Worm (Caenorhabditis elegans) whole organism, L4/young adult: ENCODE measurements around the gene Y39A1A.24.

Experiments
- W03F9.2 ChIP-seq: fragments of 150-350 bp; optimal IDR thresholded peaks from 2 replicates; lab custom pipeline; 2014; ENCODE audit warnings: missing biosample characterization, missing genetic modification characterization
- dao-5 ChIP-seq: sonication (generic microtip); optimal IDR thresholded peaks from 2 replicates; lab custom pipeline; 2016; ENCODE audit warnings: missing genotype, missing genetic modification characterization, moderate library complexity, missing compliant biosample characterization
- him-1 ChIP-seq: sonication (generic microtip); optimal IDR thresholded peaks from 2 replicates; lab custom pipeline; 2016; ENCODE audit warnings: missing genotype, missing genetic modification reagents, missing genetic modification characterization, missing compliant biosample characterization

The Y39A1A.24 gene

DNA sequence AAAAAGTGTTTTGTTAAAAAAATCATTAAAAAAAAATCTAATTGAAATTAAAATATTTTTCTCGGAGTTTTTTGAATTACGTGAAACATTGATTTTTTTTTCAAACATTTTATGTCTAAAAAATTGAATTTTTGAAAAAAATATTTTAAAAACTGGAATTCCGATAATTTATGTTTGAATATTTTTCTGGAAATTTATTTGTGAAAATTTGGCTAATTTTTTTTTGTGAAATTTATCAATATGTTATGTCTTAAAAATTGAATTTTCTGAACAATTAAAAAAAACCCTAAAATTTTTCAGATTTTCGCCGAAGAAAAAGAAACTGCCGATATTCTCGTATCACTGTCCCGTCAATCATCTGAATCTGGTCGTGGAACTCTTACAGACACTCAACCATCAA lies at the start of gene Y39A1A.24:
TSS of gene Y39A1A.24 (plus strand) at position 301 of the 400 bp plus-strand sequence.
- no peak for TF ChIP-seq W03F9.2 (tag; lab: Kevin White, UChicago)
- no peak for TF ChIP-seq dao-5 (tag; lab: Kevin White, UChicago)
- TF ChIP-seq him-1, result no peak

DNA sequence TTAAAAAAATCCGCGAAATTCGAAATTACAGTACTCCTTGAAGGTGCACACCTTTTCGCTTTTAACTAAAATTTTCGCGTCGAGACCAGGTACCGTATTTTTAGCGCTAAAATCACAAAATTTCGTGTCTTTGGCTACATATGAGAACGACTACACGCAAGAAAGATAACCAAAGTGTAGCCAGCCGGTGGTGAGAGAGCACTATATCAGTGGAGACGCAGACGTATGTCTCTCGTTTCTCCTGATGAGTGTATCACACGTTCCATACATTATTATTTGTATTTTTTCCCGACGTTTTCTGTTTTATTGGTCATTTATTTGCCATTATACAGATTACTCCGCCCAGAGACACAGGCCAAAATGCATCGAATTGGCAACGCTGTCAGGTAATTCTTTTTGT lies 46.5 kb upstream of the Y39A1A.24 start, which contains the start of gene acdh-11:
TSS of gene acdh-11 (plus strand) at position 333 of the 400 bp plus-strand sequence.
- TF ChIP-seq him-1, result no peak
- no peak for TF ChIP-seq W03F9.2 (tag; lab: Kevin White, UChicago)
- TF ChIP-seq dao-5 (tag; lab: Kevin White, UChicago), result no peak

DNA sequence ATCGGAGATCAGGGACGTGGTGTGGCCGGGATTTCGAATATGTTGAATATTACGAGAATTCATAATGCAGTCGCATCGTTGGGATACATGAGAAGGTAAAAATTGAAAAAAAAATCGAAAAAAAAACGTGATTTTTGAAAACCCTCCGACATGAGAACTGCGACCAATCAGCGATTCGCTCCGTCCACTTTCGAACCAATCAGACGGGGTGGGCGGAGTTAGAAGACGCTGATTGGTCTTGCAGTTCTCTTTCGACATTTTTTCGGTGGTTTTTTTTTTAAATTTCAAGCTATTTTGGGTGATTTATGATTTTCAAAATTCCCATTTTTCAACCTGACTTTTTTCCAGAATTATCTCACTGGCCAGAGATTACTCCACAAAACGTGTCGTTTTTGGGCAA lies 43.2 kb upstream of the Y39A1A.24 start:
- TF ChIP-seq dao-5 (tag; lab: Kevin White, UChicago) (no peak), him-1 (no peak), W03F9.2 (tag; lab: Kevin White, UChicago) (no peak)

DNA sequence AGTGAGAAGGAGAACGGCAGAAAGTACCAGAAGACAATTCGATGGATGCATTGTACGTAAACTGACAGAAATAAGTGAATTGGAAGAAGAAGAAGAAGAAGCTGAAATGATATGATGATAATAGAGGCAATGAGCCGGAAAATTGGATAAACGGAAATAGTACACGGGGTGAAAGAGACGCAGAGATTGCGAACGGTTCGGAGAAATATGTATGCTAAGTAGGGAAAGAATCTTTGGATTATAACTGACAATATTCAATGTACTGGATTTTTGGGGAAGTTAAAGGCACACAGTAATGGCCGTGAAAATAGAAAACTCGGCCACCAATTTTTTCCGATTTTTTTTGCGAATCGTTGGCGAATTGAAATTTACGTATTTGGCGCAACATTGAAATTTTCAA lies 37.1 kb upstream of the Y39A1A.24 start, which contains the start of gene Y45F3A.4:
TSS of gene Y45F3A.4 (minus strand) at position 101 of the 400 bp plus-strand sequence.
- TF ChIP-seq dao-5 (tag; lab: Kevin White, UChicago) (no peak), him-1 (no peak), W03F9.2 (tag; lab: Kevin White, UChicago) (no peak)

DNA sequence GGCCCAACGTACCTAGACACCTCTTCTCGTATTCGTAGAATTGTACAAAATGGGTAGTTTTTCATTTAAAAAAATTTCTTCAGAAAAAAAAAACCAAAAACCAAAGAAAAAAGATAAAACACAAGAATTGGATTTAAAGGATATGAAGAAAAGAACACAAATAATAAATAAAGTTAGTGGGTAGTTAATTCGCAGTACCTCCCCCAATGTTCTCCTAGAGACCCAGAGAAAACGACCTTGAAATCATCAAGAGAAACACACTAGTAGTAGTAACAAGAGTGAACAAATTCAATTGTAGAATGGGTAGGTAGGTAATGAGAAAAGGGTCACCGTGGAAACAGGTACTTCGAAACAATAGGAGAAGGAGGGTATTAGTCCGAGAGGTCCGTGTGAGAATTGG lies 34.7 kb upstream of the Y39A1A.24 start:
- TF ChIP-seq W03F9.2 (tag; lab: Kevin White, UChicago), result no peak
- no peak for TF ChIP-seq him-1
- no peak for TF ChIP-seq dao-5 (tag; lab: Kevin White, UChicago)

DNA sequence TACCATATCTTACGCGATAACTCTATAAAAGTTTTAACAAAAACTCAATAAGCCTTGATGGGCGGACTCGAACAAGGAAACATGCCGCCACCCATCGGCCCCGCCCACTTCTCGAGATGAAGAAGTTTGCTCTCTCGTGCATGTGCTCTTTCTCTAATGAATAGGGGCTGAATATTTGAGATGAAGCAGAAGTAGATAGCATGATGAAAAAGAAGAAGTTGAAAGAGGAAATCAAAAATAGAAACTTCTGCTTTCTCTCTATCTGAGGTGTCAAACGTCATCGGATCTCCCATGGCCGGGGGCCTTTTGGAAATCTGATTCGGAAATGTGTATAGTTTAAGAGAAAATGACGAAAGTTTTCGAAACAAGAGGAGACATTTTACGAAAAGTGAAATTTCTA lies 33.6 kb upstream of the Y39A1A.24 start:
- no peak for TF ChIP-seq him-1
- no peak for TF ChIP-seq W03F9.2 (tag; lab: Kevin White, UChicago)
- no peak for TF ChIP-seq dao-5 (tag; lab: Kevin White, UChicago)

DNA sequence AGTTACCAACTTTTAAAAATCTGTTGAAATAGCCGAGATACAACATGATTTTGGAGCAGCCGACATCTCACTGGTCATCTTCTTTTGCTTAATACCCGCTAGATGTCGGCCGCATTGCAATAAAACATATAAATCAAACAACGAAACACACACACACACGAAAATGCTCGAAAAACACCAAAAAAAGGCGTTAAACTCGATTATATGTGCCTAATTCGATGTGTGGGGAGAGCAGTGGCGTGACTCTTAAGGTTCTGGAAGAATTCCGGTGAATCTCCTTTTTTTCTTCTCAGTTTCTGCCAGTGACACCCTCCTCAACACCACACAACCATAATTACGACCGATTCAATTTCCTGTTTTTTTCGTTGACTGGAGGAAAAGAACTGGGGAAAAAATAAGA lies 32.2 kb upstream of the Y39A1A.24 start:
- TF ChIP-seq W03F9.2 (tag; lab: Kevin White, UChicago) (no peak), him-1 (no peak), dao-5 (tag; lab: Kevin White, UChicago) (no peak)

DNA sequence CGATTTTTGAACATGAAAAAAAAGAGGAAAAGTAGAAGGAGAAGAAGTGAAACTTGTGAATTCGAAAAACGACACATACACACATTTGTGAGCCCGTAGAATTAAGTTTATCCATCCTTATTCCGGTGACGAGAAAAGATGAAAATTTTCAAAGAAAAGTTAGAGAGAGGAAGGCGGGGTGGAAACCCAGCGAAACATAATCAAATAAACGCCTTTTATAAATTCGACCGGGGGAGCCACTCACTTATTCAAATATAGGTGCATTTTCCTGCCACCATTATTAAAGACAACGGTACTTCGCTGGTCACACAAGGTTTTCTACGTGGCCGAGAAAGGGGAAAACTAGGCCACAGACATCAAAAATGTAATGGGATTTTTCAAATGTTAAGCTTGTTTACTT lies 28.9 kb upstream of the Y39A1A.24 start:
- TF ChIP-seq dao-5 (tag; lab: Kevin White, UChicago) (no peak), W03F9.2 (tag; lab: Kevin White, UChicago) (no peak), him-1 (no peak)

DNA sequence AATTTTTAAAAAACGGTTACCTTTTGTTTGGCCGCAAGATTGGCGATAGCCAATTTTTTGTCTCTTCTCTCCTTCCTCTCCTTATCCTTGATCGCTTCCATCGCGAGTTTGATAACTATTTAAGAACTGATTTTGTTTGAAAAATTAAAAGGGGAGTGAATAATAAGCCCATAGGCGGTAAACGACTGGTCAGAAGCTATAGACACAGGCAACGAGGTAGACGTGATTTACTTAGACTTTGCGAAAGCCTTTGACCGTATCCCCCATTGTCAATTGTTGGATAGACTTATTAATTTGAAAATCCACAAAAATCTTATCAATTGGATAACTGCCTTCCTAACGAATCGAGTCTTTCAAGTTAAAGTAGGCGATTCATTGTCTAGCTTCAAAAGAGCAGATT lies 26.2 kb upstream of the Y39A1A.24 start, which contains the start of gene Y45F3A.5:
TSS of gene Y45F3A.5 (minus strand) at position 101 of the 400 bp plus-strand sequence.
- TF ChIP-seq him-1 (no peak), W03F9.2 (tag; lab: Kevin White, UChicago) (no peak), dao-5 (tag; lab: Kevin White, UChicago) (no peak)

DNA sequence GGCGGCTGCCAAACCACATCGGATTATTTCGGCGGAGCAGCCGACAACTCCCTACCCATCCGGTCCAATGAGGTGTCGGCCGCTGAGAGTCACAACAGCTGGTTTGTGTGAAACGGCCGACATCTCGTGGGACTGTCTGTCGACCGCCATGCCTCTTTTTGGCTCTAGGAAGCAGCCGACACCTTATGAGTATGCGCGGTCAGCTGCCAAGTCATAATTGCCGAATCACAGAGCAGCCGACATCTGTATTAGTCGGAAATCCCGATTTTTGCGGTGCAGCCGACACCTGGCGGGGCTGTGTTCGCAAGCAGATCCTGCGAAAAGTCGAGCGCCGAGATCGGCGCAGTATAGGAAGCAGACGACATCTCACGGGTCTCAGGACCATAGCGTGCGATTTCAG lies 20.4 kb upstream of the Y39A1A.24 start:
- no peak for TF ChIP-seq W03F9.2 (tag; lab: Kevin White, UChicago)

DNA sequence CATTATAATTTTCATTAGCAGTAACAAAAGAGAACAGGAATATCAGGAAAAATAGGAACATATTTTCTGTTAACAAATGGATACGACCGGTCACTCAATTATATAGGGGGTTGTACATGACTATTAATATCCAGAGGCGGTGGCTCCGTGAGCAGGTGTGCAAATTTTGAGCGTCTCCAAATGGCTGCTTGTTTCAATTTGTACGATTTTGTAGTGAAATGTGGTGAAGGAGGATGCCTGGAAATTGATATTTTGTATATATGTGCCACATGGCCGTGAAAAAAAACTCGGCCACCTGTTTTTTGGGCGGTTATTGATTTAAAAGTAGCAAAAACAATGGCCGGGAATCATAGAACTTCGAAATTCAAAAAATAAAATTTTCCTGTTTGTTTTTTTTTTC lies 19.7 kb upstream of the Y39A1A.24 start, which contains the start of gene Y45F3A.8:
TSS of gene Y45F3A.8 (minus strand) at position 101 of the 400 bp plus-strand sequence.
- TF ChIP-seq W03F9.2 (tag; lab: Kevin White, UChicago), result no peak
- TF ChIP-seq him-1, result no peak
- no peak for TF ChIP-seq dao-5 (tag; lab: Kevin White, UChicago)

DNA sequence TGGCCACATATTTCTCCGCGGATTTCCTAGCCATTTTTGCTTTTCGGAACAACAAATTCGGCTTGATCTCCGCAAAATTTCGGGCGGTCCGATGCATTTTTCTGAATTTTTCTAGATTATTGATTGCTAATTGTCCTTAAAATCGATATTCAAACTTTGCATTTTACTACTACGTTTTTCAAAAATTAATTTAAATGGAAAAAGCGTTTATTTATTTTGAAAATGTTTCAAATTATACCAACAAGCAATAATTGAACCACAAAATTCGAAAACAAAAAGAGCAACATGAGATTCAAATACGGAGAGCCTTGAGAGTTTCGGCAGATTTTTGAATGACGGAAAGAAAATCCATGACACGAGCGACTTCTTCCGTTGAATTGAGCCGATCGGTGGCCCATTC lies 17.4 kb upstream of the Y39A1A.24 start, which contains the start of gene Y45F3A.9:
TSS of gene Y45F3A.9 (minus strand) at position 101 of the 400 bp plus-strand sequence.
- no peak for TF ChIP-seq W03F9.2 (tag; lab: Kevin White, UChicago)
- TF ChIP-seq dao-5 (tag; lab: Kevin White, UChicago), result no peak
- no peak for TF ChIP-seq him-1

DNA sequence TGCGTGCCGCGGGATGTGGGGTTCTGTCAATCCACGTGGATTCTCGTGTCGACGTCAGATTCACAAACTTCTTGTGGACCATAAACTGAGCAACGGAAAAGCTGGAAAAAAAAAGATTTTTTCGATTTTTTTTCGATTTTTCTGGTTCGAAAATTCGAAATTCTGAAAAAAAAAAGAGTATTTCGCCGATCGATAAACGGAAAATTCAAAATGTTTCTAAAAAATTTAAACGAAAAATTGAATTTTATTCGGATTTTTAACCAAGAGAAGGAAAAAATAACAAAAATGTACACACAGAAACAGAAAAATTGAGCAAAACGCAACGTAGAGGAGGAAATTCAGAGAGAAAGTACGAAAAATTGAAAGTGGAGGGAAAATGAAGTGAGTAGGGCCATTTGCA lies 16.0 kb upstream of the Y39A1A.24 start, which contains the start of gene Y39A1A.3:
TSS of gene Y39A1A.3 (minus strand) at position 101 of the 400 bp plus-strand sequence.
- no peak for TF ChIP-seq him-1
- TF ChIP-seq dao-5 (tag; lab: Kevin White, UChicago), result no peak
- no peak for TF ChIP-seq W03F9.2 (tag; lab: Kevin White, UChicago)

DNA sequence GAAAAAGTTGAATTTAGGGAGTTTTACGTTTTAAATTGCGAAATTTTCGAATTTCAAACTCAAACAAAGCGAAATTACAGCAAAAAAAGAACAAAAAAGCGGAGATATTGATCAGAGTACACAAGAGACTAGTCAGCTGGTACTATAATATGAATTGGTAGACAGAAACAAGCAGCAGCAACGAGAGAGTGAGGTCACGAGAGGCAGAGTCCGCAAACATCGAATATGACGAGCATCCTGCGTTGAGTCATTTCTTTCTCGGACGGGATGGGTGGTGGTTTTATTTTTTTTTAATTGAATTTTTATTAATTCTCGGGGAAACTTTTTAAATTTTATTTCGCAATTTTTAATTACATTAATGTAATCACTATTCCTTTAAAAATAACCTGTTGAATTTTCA lies 12.7 kb upstream of the Y39A1A.24 start:
- peak; percentile 87 for TF ChIP-seq W03F9.2 (tag; lab: Kevin White, UChicago)
- no peak for TF ChIP-seq dao-5 (tag; lab: Kevin White, UChicago)
- no peak for TF ChIP-seq him-1

DNA sequence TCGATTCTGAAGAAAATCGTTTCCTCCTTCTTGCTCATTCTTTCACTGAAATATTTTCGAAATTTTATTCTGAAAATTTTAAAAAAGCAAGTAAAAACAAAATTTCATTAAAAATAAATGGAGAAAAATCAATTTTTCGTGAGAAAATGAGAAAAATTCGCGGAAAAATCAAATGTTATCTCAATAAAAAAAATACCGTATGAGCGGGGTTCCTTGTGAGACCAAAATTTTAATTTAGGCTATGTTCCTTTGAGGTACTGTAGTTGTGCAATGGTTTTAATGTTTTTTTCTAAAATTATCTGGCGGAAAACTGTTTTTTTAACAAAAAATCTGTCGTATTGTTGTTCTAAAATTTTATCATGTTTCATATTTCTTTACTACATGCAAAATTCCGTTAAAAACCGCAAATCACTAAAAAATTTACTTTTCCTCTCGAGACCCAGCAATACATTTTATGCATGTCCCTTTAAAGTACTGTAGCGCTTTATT lies 12.3 kb upstream of the Y39A1A.24 start, which contains the start of gene epg-6:
TSS of gene epg-6 (minus strand) at position 51 of the 489 bp plus-strand sequence.
- TF ChIP-seq dao-5 (tag; lab: Kevin White, UChicago) (no peak), him-1 (no peak), W03F9.2 (tag; lab: Kevin White, UChicago) (peak; percentile 7)
